Fruit fly (Drosophila melanogaster) whole organism, embryonic: ENCODE measurements around the gene CG14868.

ENCODE experiments used
- CG11085 ChIP-seq: fragments of 200-800 bp; sonication (Bioruptor generic); IDR thresholded peaks from 2 replicates; pipeline ENCODE4 v1.3.6; 2022; ENCODE audit warnings: missing biosample characterization, missing genetic modification characterization
- CG12236 ChIP-seq: fragments of 200-800 bp; sonication (Bioruptor generic); optimal IDR thresholded peaks from 2 replicates; lab custom pipeline; 2016; ENCODE audit warnings: missing biosample characterization, missing genetic modification characterization
- CG12391 ChIP-seq: fragments of 200-800 bp; sonication (Bioruptor generic); optimal IDR thresholded peaks from 3 replicates; lab custom pipeline; 2018; ENCODE audit warnings: missing biosample characterization, mild to moderate bottlenecking, missing genetic modification characterization, moderate library complexity
- CG13624 ChIP-seq: fragments of 200-800 bp; sonication (Bioruptor generic); optimal IDR thresholded peaks from 2 replicates; lab custom pipeline; 2016; ENCODE audit warnings: missing biosample characterization, missing genetic modification characterization
- CG14667 ChIP-seq: fragments of 200-800 bp; sonication (Bioruptor generic); IDR thresholded peaks from 2 replicates; pipeline ENCODE4 v1.3.6; 2022; ENCODE audit warnings: missing biosample characterization, missing genetic modification characterization
- CG15073 ChIP-seq: fragments of 200-800 bp; sonication (Bioruptor generic); optimal IDR thresholded peaks from 2 replicates; lab custom pipeline; 2016; ENCODE audit warnings: missing biosample characterization, missing genetic modification characterization
- CG15479 ChIP-seq: fragments of 200-800 bp; sonication (Bioruptor generic); optimal IDR thresholded peaks from 3 replicates; lab custom pipeline; 2019; ENCODE audit warnings: missing biosample characterization, mild to moderate bottlenecking, missing genetic modification characterization, moderate library complexity
- CG17361 ChIP-seq: fragments of 200-800 bp; sonication (Bioruptor generic); IDR thresholded peaks from 3 replicates; pipeline ENCODE4 v1.3.6; 2022; ENCODE audit warnings: missing biosample characterization, missing genetic modification characterization
- CG2199 ChIP-seq: fragments of 200-800 bp; sonication (Bioruptor generic); IDR thresholded peaks from 3 replicates; pipeline ENCODE4 v1.3.6; 2022; ENCODE audit warnings: missing biosample characterization, missing genetic modification characterization
- CG32532 ChIP-seq: fragments of 200-800 bp; sonication (Bioruptor generic); IDR thresholded peaks from 2 replicates; pipeline ENCODE4 v1.3.6; 2022; ENCODE audit warnings: missing biosample characterization, missing genetic modification characterization
- CG42726 ChIP-seq: fragments of 200-800 bp; sonication (Bioruptor generic); IDR thresholded peaks from 2 replicates; pipeline ENCODE4 v1.3.6; 2022; ENCODE audit warnings: missing biosample characterization, missing genetic modification characterization; ENCODE audit not compliant: partially characterized antibody
- CG4730 ChIP-seq: fragments of 200-800 bp; sonication (Bioruptor generic); IDR thresholded peaks from 2 replicates; pipeline ENCODE4 v1.3.6; 2022; ENCODE audit warnings: missing biosample characterization, missing genetic modification characterization
- CG4854 ChIP-seq: fragments of 200-800 bp; sonication (Bioruptor generic); optimal IDR thresholded peaks from 2 replicates; lab custom pipeline; 2016; ENCODE audit warnings: missing biosample characterization, missing genetic modification characterization, inconsistent platforms
- CG6175 ChIP-seq: fragments of 200-800 bp; sonication (Bioruptor generic); IDR thresholded peaks from 3 replicates; pipeline ENCODE4 v1.3.6; 2022; ENCODE audit warnings: missing biosample characterization, missing genetic modification characterization
- CG6272 ChIP-seq: fragments of 200-800 bp; sonication (Bioruptor generic); IDR thresholded peaks from 2 replicates; pipeline ENCODE4 v1.3.6; 2022; ENCODE audit warnings: missing biosample characterization, missing genetic modification characterization
- CG9609 ChIP-seq: fragments of 200-800 bp; sonication (Bioruptor generic); optimal IDR thresholded peaks from 3 replicates; lab custom pipeline; 2016; ENCODE audit warnings: missing biosample characterization, missing genetic modification characterization
- CG9817 ChIP-seq: fragments of 200-800 bp; sonication (Bioruptor generic); optimal IDR thresholded peaks from 2 replicates; lab custom pipeline; 2018; ENCODE audit warnings: missing biosample characterization, mild to moderate bottlenecking, missing genetic modification characterization, moderate library complexity
- CTCF ChIP-seq: fragments of 200-800 bp; sonication (Bioruptor generic); optimal IDR thresholded peaks from 2 replicates; lab custom pipeline; 2017; ENCODE audit warnings: missing biosample characterization, mild to moderate bottlenecking, missing genetic modification characterization, moderate library complexity
- CkIIα-i1 ChIP-seq: fragments of 200-800 bp; sonication (Bioruptor generic); IDR thresholded peaks from 2 replicates; pipeline ENCODE4 v1.3.6; 2022; ENCODE audit warnings: missing biosample characterization, missing genetic modification characterization
- Deaf1 ChIP-seq: fragments of 200-800 bp; optimal IDR thresholded peaks from 3 replicates; lab custom pipeline; 2019; ENCODE audit warnings: missing biosample characterization, mild to moderate bottlenecking, missing genetic modification characterization, moderate library complexity
- Dip2 ChIP-seq: fragments of 200-800 bp; sonication (Bioruptor generic); IDR thresholded peaks from 2 replicates; pipeline ENCODE4 v1.3.6; 2022; ENCODE audit warnings: missing biosample characterization, missing genetic modification characterization
- Doc2 ChIP-seq: fragments of 200-800 bp; sonication (Bioruptor generic); IDR thresholded peaks from 2 replicates; pipeline ENCODE4 v1.3.6; 2022; ENCODE audit warnings: missing biosample characterization, missing genetic modification characterization
- Dref ChIP-seq: fragments of 200-800 bp; sonication (Bioruptor generic); IDR thresholded peaks from 2 replicates; pipeline ENCODE4 v1.3.6; 2022; ENCODE audit warnings: missing biosample characterization, missing genetic modification characterization
- Ets97D ChIP-seq: fragments of 200-800 bp; sonication (Bioruptor generic); optimal IDR thresholded peaks from 3 replicates; lab custom pipeline; 2016; ENCODE audit warnings: missing biosample characterization, missing genetic modification characterization
- Gug ChIP-seq: fragments of 200-800 bp; sonication (Bioruptor generic); IDR thresholded peaks from 4 replicates; pipeline ENCODE4 v1.3.6; 2022; ENCODE audit warnings: missing biosample characterization, missing genetic modification characterization
- HLH54F ChIP-seq: fragments of 200-800 bp; sonication (Bioruptor generic); optimal IDR thresholded peaks from 3 replicates; lab custom pipeline; 2016; ENCODE audit warnings: missing biosample characterization, missing genetic modification characterization
- HLHmδ ChIP-seq: fragments of 200-800 bp; sonication (Bioruptor generic); optimal IDR thresholded peaks from 2 replicates; lab custom pipeline; 2018; ENCODE audit warnings: missing biosample characterization, mild to moderate bottlenecking, missing genetic modification characterization, moderate library complexity
- HmgD ChIP-seq: fragments of 200-800 bp; sonication (Bioruptor generic); optimal IDR thresholded peaks from 3 replicates; lab custom pipeline; 2016; ENCODE audit warnings: missing biosample characterization, missing genetic modification characterization
- Hr78 ChIP-seq, 2 experiments: fragments of 200-800 bp in 1 of 2; fragments of >200 bp in 1 of 2; sonication (Bioruptor generic) in 1 of 2; optimal IDR thresholded peaks; 2 replicates each; lab custom pipeline; 2017 to 2019; ENCODE audit warnings: missing biosample characterization in 2 of 2, missing genetic modification characterization in 2 of 2, mild to moderate bottlenecking in 1 of 2, moderate library complexity in 1 of 2
- Hsf ChIP-seq: fragments of 200-800 bp; sonication (Bioruptor generic); optimal IDR thresholded peaks from 3 replicates; lab custom pipeline; 2016; ENCODE audit warnings: missing biosample characterization, missing genetic modification characterization
- NC2β ChIP-seq: fragments of 200-800 bp; sonication (Bioruptor generic); optimal IDR thresholded peaks from 2 replicates; lab custom pipeline; 2016; ENCODE audit warnings: missing biosample characterization, missing genetic modification characterization
- NFAT ChIP-seq: fragments of 200-800 bp; sonication (Bioruptor generic); IDR thresholded peaks from 2 replicates; pipeline ENCODE4 v1.3.6; 2022; ENCODE audit warnings: missing biosample characterization, missing genetic modification characterization
- Nf-YA ChIP-seq: fragments of 200-800 bp; sonication (Bioruptor generic); IDR thresholded peaks from 2 replicates; pipeline ENCODE4 v1.3.6; 2022; ENCODE audit warnings: missing biosample characterization, missing genetic modification characterization
- Six4 ChIP-seq: fragments of 200-800 bp; sonication (Bioruptor generic); optimal IDR thresholded peaks from 2 replicates; lab custom pipeline; 2016; ENCODE audit warnings: missing biosample characterization, missing genetic modification characterization
- Spps ChIP-seq: fragments of 200-800 bp; sonication (Bioruptor generic); optimal IDR thresholded peaks from 2 replicates; lab custom pipeline; 2018; ENCODE audit warnings: missing biosample characterization, mild to moderate bottlenecking, missing genetic modification characterization
- Tbp ChIP-seq: fragments of >200 bp; optimal IDR thresholded peaks from 2 replicates; lab custom pipeline; 2018; ENCODE audit warnings: missing biosample characterization, missing genetic modification characterization
- az2 ChIP-seq: fragments of 200-800 bp; sonication (Bioruptor generic); optimal IDR thresholded peaks from 3 replicates; lab custom pipeline; 2016; ENCODE audit warnings: missing biosample characterization, missing genetic modification characterization
- dimm ChIP-seq: fragments of 200-800 bp; sonication (Bioruptor generic); IDR thresholded peaks from 2 replicates; pipeline ENCODE4 v1.3.6; 2022; ENCODE audit warnings: missing biosample characterization, missing genetic modification characterization
- dm ChIP-seq: fragments of 200-800 bp; sonication (Bioruptor generic); optimal IDR thresholded peaks from 3 replicates; lab custom pipeline; 2016; ENCODE audit warnings: missing biosample characterization, missing genetic modification characterization
- dysf ChIP-seq: fragments of 200-800 bp; sonication (Bioruptor generic); IDR thresholded peaks from 3 replicates; pipeline ENCODE4 v1.3.6; 2022; ENCODE audit warnings: missing biosample characterization, missing genetic modification characterization
- h ChIP-seq: fragments of >200 bp; optimal IDR thresholded peaks from 2 replicates; lab custom pipeline; 2017
- her ChIP-seq: fragments of 200-800 bp; sonication (Bioruptor generic); optimal IDR thresholded peaks from 2 replicates; lab custom pipeline; 2016; ENCODE audit warnings: missing biosample characterization, missing genetic modification characterization
- hth ChIP-seq: fragments of >200 bp; optimal IDR thresholded peaks from 2 replicates; lab custom pipeline; 2017; ENCODE audit warnings: inconsistent platforms
- insv ChIP-seq, 2 experiments: fragments of 200-800 bp; sonication (Bioruptor generic); optimal IDR thresholded peaks; 3 replicates each; lab custom pipeline; 2016 to 2018; ENCODE audit warnings: missing biosample characterization in 2 of 2, missing genetic modification characterization in 2 of 2
- kni ChIP-seq: fragments of 200-800 bp; sonication (Bioruptor generic); optimal IDR thresholded peaks from 3 replicates; lab custom pipeline; 2017; ENCODE audit warnings: mild to moderate bottlenecking, missing biosample characterization, missing genetic modification reagents, missing genetic modification characterization
- lmd ChIP-seq: fragments of 200-800 bp; sonication (Bioruptor generic); IDR thresholded peaks from 2 replicates; pipeline ENCODE4 v1.3.6; 2022; ENCODE audit warnings: missing biosample characterization, missing genetic modification characterization
- pnt ChIP-seq: fragments of 200-800 bp; sonication (Bioruptor generic); optimal IDR thresholded peaks from 3 replicates; lab custom pipeline; 2016; ENCODE audit warnings: missing biosample characterization, missing genetic modification characterization
- pum ChIP-seq: fragments of 200-800 bp; sonication (Bioruptor generic); optimal IDR thresholded peaks from 2 replicates; lab custom pipeline; 2016; ENCODE audit warnings: missing biosample characterization, missing genetic modification characterization
- pzg ChIP-seq: fragments of 200-800 bp; sonication (Bioruptor generic); optimal IDR thresholded peaks from 3 replicates; lab custom pipeline; 2018; ENCODE audit warnings: missing biosample characterization, mild to moderate bottlenecking, missing genetic modification characterization, moderate library complexity
- ranshi ChIP-seq: fragments of 200-800 bp; sonication (Bioruptor generic); IDR thresholded peaks from 2 replicates; pipeline ENCODE4 v1.3.6; 2022; ENCODE audit warnings: missing biosample characterization, missing genetic modification characterization
- row ChIP-seq: fragments of 200-800 bp; sonication (Bioruptor generic); IDR thresholded peaks from 3 replicates; pipeline ENCODE4 v1.3.6; 2022; ENCODE audit warnings: missing biosample characterization, missing genetic modification characterization
- toy ChIP-seq: fragments of 200-800 bp; sonication (Bioruptor generic); IDR thresholded peaks from 2 replicates; pipeline ENCODE4 v1.3.6; 2022; ENCODE audit warnings: missing biosample characterization, missing genetic modification characterization
- yki ChIP-seq: fragments of >200 bp; optimal IDR thresholded peaks from 3 replicates; lab custom pipeline; 2018
- zen2 ChIP-seq: fragments of 200-800 bp; sonication (Bioruptor generic); IDR thresholded peaks from 3 replicates; pipeline ENCODE4 v1.3.6; 2022; ENCODE audit warnings: missing biosample characterization, missing genetic modification characterization; ENCODE audit not compliant: partially characterized antibody

CG14868 gene

dm6 chr3R:15332994-15333393 is 36.8 kb downstream of the CG14868 start, which contains the start of the genes Fkbp39 and Cyfip (continued):
- TF ChIP-seq Nf-YA (GFP tag; lab: Robert Waterston, UW): no peak
- TF ChIP-seq HmgD (GFP tag; lab: Kevin White, UChicago): peak; percentile 87
- TF ChIP-seq CG9609 (GFP tag; lab: Kevin White, UChicago): peak; percentile 44
- TF ChIP-seq CG9817 (tag; lab: Kevin White, UChicago): peak; percentile 20
- TF ChIP-seq CG14667 (GFP tag; lab: Robert Waterston, UW): no peak
- peak; percentile 36 for TF ChIP-seq Six4
- no peak for TF ChIP-seq CG4730
- TF ChIP-seq CG2199 (GFP tag; lab: Robert Waterston, UW): no peak
- no peak for TF ChIP-seq dimm (GFP tag; lab: Robert Waterston, UW)
- TF ChIP-seq NC2β (GFP tag; lab: Kevin White, UChicago): peak; percentile 80
- TF ChIP-seq insv (GFP tag; optimal IDR thresholded peaks at IDR 0.05; lab: Kevin White, UChicago): peak in 1 of 2 experiments; percentile 43
- peak; percentile 41; the same call in 1 of the 2 replicates for TF ChIP-seq NFAT
- no peak for TF ChIP-seq pnt (GFP tag; lab: Kevin White, UChicago)
- peak; percentile 34 for TF ChIP-seq CTCF (GFP tag; lab: Kevin White, UChicago)
- TF ChIP-seq pum (GFP tag; lab: Kevin White, UChicago): peak; percentile 32
- TF ChIP-seq Hr78 (GFP tag; optimal IDR thresholded peaks at IDR 0.05; lab: Kevin White, UChicago): no peak
- peak; percentile 43; the same call in 1 of the 2 replicates for TF ChIP-seq CG6272 (GFP tag; lab: Robert Waterston, UW)
- no peak for TF ChIP-seq CG15479 (GFP tag; lab: Kevin White, UChicago)
- TF ChIP-seq CG11085 (GFP tag; lab: Robert Waterston, UW): no peak
- no peak for TF ChIP-seq toy
- TF ChIP-seq her (GFP tag; lab: Kevin White, UChicago): peak; percentile 71
- TF ChIP-seq az2 (GFP tag; lab: Kevin White, UChicago): peak; percentile 6
- no peak for TF ChIP-seq CkIIα-i1
- TF ChIP-seq Deaf1 (tag; lab: Kevin White, UChicago): no peak
- TF ChIP-seq CG13624 (GFP tag; lab: Kevin White, UChicago): peak; percentile 91
- peak; percentile 80 for TF ChIP-seq CG42726 (GFP tag; lab: Robert Waterston, UW)
- TF ChIP-seq CG12391: peak; percentile 64
- no peak for TF ChIP-seq Dip2 (GFP tag; lab: Robert Waterston, UW)
- peak; percentile 99 for TF ChIP-seq Dref
- TF ChIP-seq yki (lab: Kevin White, UChicago): no peak
- peak; percentile 64 for TF ChIP-seq HLH54F (GFP tag; lab: Kevin White, UChicago)
- no peak for TF ChIP-seq Spps (tag; lab: Kevin White, UChicago)
- TF ChIP-seq CG32532 (GFP tag; lab: Robert Waterston, UW): peak; percentile 64
- TF ChIP-seq Hsf: peak; percentile 46
- TF ChIP-seq Doc2: no peak
- TF ChIP-seq Ets97D: peak; percentile 95
- TF ChIP-seq CG15073 (GFP tag; lab: Kevin White, UChicago): no peak
- TF ChIP-seq zen2: peak; percentile 31; the same call in 1 of the 3 replicates
- no peak for TF ChIP-seq CG17361
- 0 out of 3 replicates have a peak, but pooled peaks have one; percentile 21 for TF ChIP-seq dysf (GFP tag; lab: Robert Waterston, UW)
- TF ChIP-seq ranshi (GFP tag; lab: Robert Waterston, UW): no peak; the same call in 1 of the 2 replicates
- peak; percentile 17 for TF ChIP-seq HLHmδ (GFP tag; lab: Kevin White, UChicago)
- peak; percentile 100 for TF ChIP-seq pzg (GFP tag; lab: Kevin White, UChicago)
- no peak for TF ChIP-seq hth
- peak; percentile 44; the same call in 2 of the 3 replicates for TF ChIP-seq row (GFP tag; lab: Robert Waterston, UW)
- no peak; the same call in 1 of the 2 replicates for TF ChIP-seq lmd (GFP tag; lab: Robert Waterston, UW)
- no peak for TF ChIP-seq CG6175 (GFP tag; lab: Robert Waterston, UW)
- peak; percentile 97 for TF ChIP-seq dm (GFP tag; lab: Kevin White, UChicago)
- TF ChIP-seq Gug (GFP tag; lab: Robert Waterston, UW): peak; percentile 38; the same call in 1 of the 4 replicates
- no peak for TF ChIP-seq h (lab: Kevin White, UChicago)
- peak; percentile 30 for TF ChIP-seq CG4854 (GFP tag; lab: Kevin White, UChicago)
- TF ChIP-seq Tbp: no peak
- no peak for TF ChIP-seq CG12236
- no peak for TF ChIP-seq kni (GFP tag; lab: Kevin White, UChicago)
